Worm (Caenorhabditis elegans): ENCODE data around the gene C08B6.10.

Gene C08B6.10

DNA sequence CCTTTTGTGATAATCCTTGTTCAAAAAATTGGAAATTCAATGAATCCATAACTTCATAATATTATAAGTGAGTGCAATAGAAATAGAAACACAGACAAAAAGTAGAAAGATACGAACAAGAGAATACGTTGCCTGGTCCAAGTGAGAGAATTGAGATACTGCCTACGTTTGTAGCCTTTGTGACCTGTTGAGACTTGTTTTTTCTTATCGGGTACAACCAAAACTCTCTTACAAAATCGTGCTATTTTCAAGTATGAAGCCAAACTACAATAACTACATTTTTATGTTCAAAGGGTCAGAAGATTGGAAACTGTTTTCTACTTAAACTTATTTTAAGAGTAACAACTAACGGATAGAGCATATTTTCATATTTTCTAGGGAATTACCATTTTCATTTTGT is 43.7 kb upstream of the C08B6.10 start, which contains the start of gene nhr-205:
nhr-205 (minus strand) TSS at position 141 of the 400 bp plus-strand sequence.
- TF ChIP-seq lag-1 (GFP tag; IDR thresholded peaks at IDR 0.05): no peak

DNA sequence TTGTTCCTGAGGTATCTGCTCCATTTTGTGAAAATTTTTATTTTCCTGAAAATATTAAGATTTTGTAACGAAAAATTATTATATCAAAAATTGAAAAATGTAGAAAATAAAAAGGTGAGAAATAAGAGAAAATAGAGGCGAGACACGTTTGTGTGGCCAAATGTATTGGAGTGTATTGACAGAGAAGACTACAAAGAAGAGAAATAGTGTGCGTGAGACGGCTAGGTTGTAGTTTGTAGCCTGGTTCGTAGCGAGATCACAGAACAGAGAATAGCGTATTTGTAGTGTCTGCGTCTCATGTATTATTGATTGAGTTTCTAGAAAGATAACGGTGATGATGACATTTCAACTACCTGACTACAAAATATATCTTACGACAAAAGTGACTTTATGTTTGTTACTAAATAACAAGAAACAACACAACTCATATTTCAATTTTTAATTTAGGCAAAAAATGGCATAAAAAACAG is 41.3 kb upstream of the C08B6.10 start, which contains the start of gene nhr-12:
nhr-12 (minus strand) TSS at position 51 of the 470 bp plus-strand sequence.
- TF ChIP-seq ama-1 (optimal IDR thresholded peaks at IDR 0.05) (no peak), ama-1 (GFP tag; optimal IDR thresholded peaks at IDR 0.05) (no peak), dox-1 (GFP tag; IDR thresholded peaks at IDR 0.05) (no peak), ZK185.1 (tag; optimal IDR thresholded peaks at IDR 0.05; ENCODE audit: poor library complexity, severe bottlenecking) (no peak), ztf-6 (GFP tag; IDR thresholded peaks at IDR 0.05) (no peak), F22D6.2 (tag; optimal IDR thresholded peaks at IDR 0.05) (no peak), atf-7 (tag; optimal IDR thresholded peaks at IDR 0.05) (no peak), lag-1 (GFP tag; IDR thresholded peaks at IDR 0.05) (no peak), athp-1 (tag; optimal IDR thresholded peaks at IDR 0.05) (no peak), lsy-27 (tag; optimal IDR thresholded peaks at IDR 0.05; ENCODE audit: borderline replicate concordance, insufficient read depth) (no peak), egl-44 (GFP tag; IDR thresholded peaks at IDR 0.05) (no peak), T26A5.8 (tag; optimal IDR thresholded peaks at IDR 0.05) (no peak), Y53F4B.3 (GFP tag; IDR thresholded peaks at IDR 0.05) (no peak), pha-4 (tag; optimal IDR thresholded peaks at IDR 0.05) (no peak), F39B2.1 (GFP tag; IDR thresholded peaks at IDR 0.05) (no peak), sea-2 (GFP tag; IDR thresholded peaks at IDR 0.05) (no peak), him-1 (tag; optimal IDR thresholded peaks at IDR 0.05) (no peak), Y56A3A.18 (GFP tag; IDR thresholded peaks at IDR 0.05) (no peak), egrh-3 (GFP tag; IDR thresholded peaks at IDR 0.05) (no peak), akir-1 (GFP tag; optimal IDR thresholded peaks at IDR 0.05) (no peak), ceh-27 (GFP tag; optimal IDR thresholded peaks at IDR 0.05) (no peak)

- TF ChIP-seq unc-130 (GFP tag; optimal IDR thresholded peaks at IDR 0.05) (no peak), nfyb-1 (GFP tag; IDR thresholded peaks at IDR 0.05) (no peak), let-526 (GFP tag; IDR thresholded peaks at IDR 0.05) (no peak), snpc-1.3 (tag; optimal IDR thresholded peaks at IDR 0.05; ENCODE audit: insufficient read depth) (no peak), egrh-3 (GFP tag; IDR thresholded peaks at IDR 0.05) (no peak), mcd-1 (GFP tag; IDR thresholded peaks at IDR 0.05) (no peak), C06A6.2 (GFP tag; conservative IDR thresholded peaks at IDR 0.05) (no peak), lsl-1 (GFP tag; optimal IDR thresholded peaks at IDR 0.05) (no peak), F22D6.2 (tag; optimal IDR thresholded peaks at IDR 0.05) (no peak), F39B2.1 (GFP tag; IDR thresholded peaks at IDR 0.05) (no peak), snpc-4 (GFP tag; optimal IDR thresholded peaks at IDR 0.05) (no peak), snpc-4 (tag; optimal IDR thresholded peaks at IDR 0.05) (no peak), sea-2 (GFP tag; IDR thresholded peaks at IDR 0.05) (no peak), ceh-100 (GFP tag; IDR thresholded peaks at IDR 0.05) (no peak), tlf-1 (GFP tag; optimal IDR thresholded peaks at IDR 0.05) (no peak), hlh-12 (tag; optimal IDR thresholded peaks at IDR 0.05) (no peak), dpl-1 (GFP tag; optimal IDR thresholded peaks at IDR 0.05) (no peak), mes-4 (tag; optimal IDR thresholded peaks at IDR 0.05) (no peak)
Observed at ce11 chrV:10084864-10085263, 40.4 kb upstream of the C08B6.10 start, which contains the start of gene R04B5.6. Gene R04B5.6 (plus strand): TSS chrV:10085164.

ce11 chrV:10086141-10086540 is 39.2 kb upstream of the C08B6.10 start:
- no peak for TF ChIP-seq let-607 (tag; optimal IDR thresholded peaks at IDR 0.05)
- no peak for TF ChIP-seq unc-62 (GFP tag; optimal IDR thresholded peaks at IDR 0.05)
- TF ChIP-seq hlh-12 (tag; optimal IDR thresholded peaks at IDR 0.05): no peak
- TF ChIP-seq sea-2 (GFP tag; IDR thresholded peaks at IDR 0.05): no peak
- TF ChIP-seq rpc-1 (optimal IDR thresholded peaks at IDR 0.05): no peak
- no peak for TF ChIP-seq rpc-1 (tag; optimal IDR thresholded peaks at IDR 0.05)
